Worm (Caenorhabditis elegans): Measurements from ENCODE around the gene F36A4.4.

DNA sequence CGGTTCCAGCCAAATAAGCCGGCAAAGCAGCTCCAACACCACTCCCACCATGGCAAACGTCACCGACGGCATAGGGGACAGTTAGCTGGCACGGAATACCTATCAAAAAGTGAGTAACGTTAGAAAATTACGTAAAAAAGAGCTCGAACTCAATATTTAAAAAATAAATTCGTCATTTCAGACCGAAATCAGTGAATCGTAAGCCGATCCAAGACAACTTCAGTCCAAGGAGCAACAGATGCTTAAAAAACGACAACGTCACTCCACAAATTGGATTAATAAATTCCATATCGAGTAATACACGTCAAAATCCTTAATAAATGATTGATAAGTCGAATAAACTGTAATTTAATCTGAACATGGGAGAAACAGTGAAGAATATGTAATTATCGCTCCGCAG lies 38.9 kb downstream of the F36A4.4 start:
- TF ChIP-seq lin-13 (tag; optimal IDR thresholded peaks at IDR 0.05): no peak
- TF ChIP-seq unc-62 (GFP tag; optimal IDR thresholded peaks at IDR 0.05): no peak
- no peak for TF ChIP-seq elt-3 (tag; optimal IDR thresholded peaks at IDR 0.05)
